Fruit fly (Drosophila melanogaster): ENCODE data around the gene p38c.

The p38c gene

DNA sequence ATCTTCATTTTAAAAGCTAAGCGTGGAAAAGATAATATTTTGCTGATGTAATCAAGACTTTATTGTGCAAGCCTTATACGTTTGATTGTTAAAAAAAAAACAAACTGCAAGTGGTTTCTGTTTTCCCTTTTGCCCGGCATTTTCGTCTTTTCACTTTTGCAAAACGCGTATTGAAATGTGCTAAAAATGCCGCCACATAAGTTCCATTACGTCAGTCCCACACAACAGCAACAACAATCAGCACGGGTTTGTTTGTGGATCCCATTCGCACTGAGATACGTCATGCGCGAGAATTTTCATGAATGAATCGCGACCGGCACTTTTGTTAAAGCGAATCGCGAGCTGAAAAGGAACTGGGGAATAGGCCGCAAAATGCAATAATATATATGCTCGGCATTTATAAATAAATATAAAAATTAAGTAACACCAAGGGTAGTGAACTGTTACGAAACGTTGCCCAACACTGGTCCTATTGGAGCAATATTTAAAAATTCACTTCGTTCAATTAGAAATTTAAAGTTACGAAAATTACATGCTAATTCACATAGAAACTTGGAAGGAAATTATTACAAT, 43.9 kb downstream of the p38c start (continued):
- TF ChIP-seq B-H2 (GFP tag; optimal IDR thresholded peaks at IDR 0.05) (peak; percentile 36), ranshi (GFP tag; IDR thresholded peaks at IDR 0.05) (no peak), trh (GFP tag; optimal IDR thresholded peaks at IDR 0.05) (no peak), CG12299 (tag; optimal IDR thresholded peaks at IDR 0.05) (peak; percentile 30), crc (GFP tag; optimal IDR thresholded peaks at IDR 0.05) (no peak), bowl (GFP tag; IDR thresholded peaks at IDR 0.05) (no peak), chinmo (GFP tag; IDR thresholded peaks at IDR 0.05; ENCODE audit: partially characterized antibody) (no peak), CG16815 (GFP tag; optimal IDR thresholded peaks at IDR 0.05) (no peak), CG6854 (GFP tag; optimal IDR thresholded peaks at IDR 0.05) (no peak), tx (GFP tag; optimal IDR thresholded peaks at IDR 0.05) (peak; percentile 11), CG6683 (GFP tag; optimal IDR thresholded peaks at IDR 0.05) (peak; percentile 1), Trl (optimal IDR thresholded peaks at IDR 0.05) (no peak), Trl (GFP tag; optimal IDR thresholded peaks at IDR 0.05) (peak; percentile 16), Ets97D (GFP tag; optimal IDR thresholded peaks at IDR 0.05) (peak; percentile 22), ERR (GFP tag; optimal IDR thresholded peaks at IDR 0.05) (no peak), CG7786 (GFP tag; optimal IDR thresholded peaks at IDR 0.05) (no peak), CG10543 (GFP tag; optimal IDR thresholded peaks at IDR 0.05) (peak; percentile 4), HLH54F (GFP tag; optimal IDR thresholded peaks at IDR 0.05) (peak; percentile 16), ems (GFP tag; optimal IDR thresholded peaks at IDR 0.05) (peak; percentile 65), CG8924 (tag; optimal IDR thresholded peaks at IDR 0.05) (no peak), so (GFP tag; IDR thresholded peaks at IDR 0.05) (no peak), NfI (GFP tag; optimal IDR thresholded peaks at IDR 0.05) (peak; percentile 67), CHES-1-like (GFP tag; optimal IDR thresholded peaks at IDR 0.05) (peak; percentile 18), dmrt11E (tag; optimal IDR thresholded peaks at IDR 0.05) (peak; percentile 27), Sox100B (GFP tag; optimal IDR thresholded peaks at IDR 0.05) (peak; percentile 24), gcm2 (GFP tag; optimal IDR thresholded peaks at IDR 0.05) (no peak), eve (GFP tag; optimal IDR thresholded peaks at IDR 0.05) (no peak), CG1602 (GFP tag; optimal IDR thresholded peaks at IDR 0.05) (peak; percentile 18), pzg (GFP tag; optimal IDR thresholded peaks at IDR 0.05) (peak; percentile 11), CG14014 (GFP tag; IDR thresholded peaks at IDR 0.05) (no peak), sob (GFP tag; IDR thresholded peaks at IDR 0.05) (no peak), BEAF-32 (GFP tag; optimal IDR thresholded peaks at IDR 0.05) (no peak), CG10979 (tag; optimal IDR thresholded peaks at IDR 0.05) (peak; percentile 55), psq (GFP tag; optimal IDR thresholded peaks at IDR 0.05) (no peak), CG15011 (GFP tag; optimal IDR thresholded peaks at IDR 0.05) (no peak), CG4360 (GFP tag; IDR thresholded peaks at IDR 0.05) (no peak), Bteb2 (GFP tag; optimal IDR thresholded peaks at IDR 0.05) (peak; percentile 45), CG7839 (tag; optimal IDR thresholded peaks at IDR 0.05) (peak; percentile 35), CG10654 (GFP tag; optimal IDR thresholded peaks at IDR 0.05) (peak; percentile 11), Tbp (GFP tag; optimal IDR thresholded peaks at IDR 0.05) (no peak), CG10267 (tag; optimal IDR thresholded peaks at IDR 0.05) (peak; percentile 92), mam (GFP tag; optimal IDR thresholded peaks at IDR 0.05) (peak; percentile 24), hkb (optimal IDR thresholded peaks at IDR 0.05) (no peak), hkb (GFP tag; IDR thresholded peaks at IDR 0.05) (no peak), CG3163 (GFP tag; optimal IDR thresholded peaks at IDR 0.05) (no peak), Hmr (GFP tag; optimal IDR thresholded peaks at IDR 0.05) (peak; percentile 50), CG2120 (GFP tag; optimal IDR thresholded peaks at IDR 0.05) (peak; percentile 67), gt (GFP tag; IDR thresholded peaks at IDR 0.05) (no peak), gsb-n (tag; optimal IDR thresholded peaks at IDR 0.05) (peak; percentile 3), usp (GFP tag; optimal IDR thresholded peaks at IDR 0.05) (no peak), CG4328 (GFP tag; optimal IDR thresholded peaks at IDR 0.05) (peak; percentile 37), CG10147 (GFP tag; optimal IDR thresholded peaks at IDR 0.05) (peak; percentile 30)

Data from whole organism, embryonic.